Worm (Caenorhabditis elegans) whole organism, L4/young adult: ENCODE measurements around the gene F38A1.8.

Source experiments
- dao-5 ChIP-seq: sonication (generic microtip); optimal IDR thresholded peaks from 2 replicates; lab custom pipeline; 2016; ENCODE audit warnings: missing genotype, missing genetic modification characterization, moderate library complexity, missing compliant biosample characterization
- him-1 ChIP-seq: sonication (generic microtip); optimal IDR thresholded peaks from 2 replicates; lab custom pipeline; 2016; ENCODE audit warnings: missing genotype, missing genetic modification reagents, missing genetic modification characterization, missing compliant biosample characterization

DNA sequence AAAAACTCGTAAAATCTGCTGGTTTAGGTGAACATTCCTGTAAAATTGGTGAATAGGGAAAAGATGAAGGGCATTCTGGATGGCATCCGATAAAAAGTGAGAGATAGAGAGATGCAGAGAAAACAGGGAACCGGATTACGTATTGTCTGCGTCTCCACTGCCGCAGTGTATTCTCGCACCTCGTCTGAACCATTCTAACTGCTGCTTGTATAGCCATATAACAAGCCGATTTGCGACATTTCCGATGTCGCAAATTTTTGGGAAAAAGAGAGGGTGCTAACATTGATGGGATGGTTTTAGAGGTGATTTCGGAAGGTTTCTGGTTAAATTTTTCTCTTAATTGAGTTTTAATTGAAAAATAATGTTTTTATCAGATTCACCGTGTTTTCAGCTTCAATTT lies 18.5 kb downstream of the F38A1.8 start, which contains the start of gene W09G12.10:
- TF ChIP-seq dao-5 (tag; lab: Kevin White, UChicago) (no peak), him-1 (tag; lab: Kevin White, UChicago) (no peak)
